Worm (Caenorhabditis elegans) whole organism, young adult: Measurements from ENCODE around the gene Y77E11A.23.

ENCODE experiments used
- B0035.1 ChIP-seq: sonication (generic microtip); optimal IDR thresholded peaks from 2 replicates; lab custom pipeline; 2016; ENCODE audit warnings: missing genetic modification characterization, mild to moderate bottlenecking, missing compliant biosample characterization, missing genotype, missing genetic modification reagents
- B0261.1 ChIP-seq: sonication (generic microtip); optimal IDR thresholded peaks from 2 replicates; lab custom pipeline; 2016; ENCODE audit warnings: mild to moderate bottlenecking, missing genetic modification characterization, moderate library complexity, missing compliant biosample characterization
- B0336.3 ChIP-seq: fragments of 200-800 bp; sonication (Bioruptor generic); IDR thresholded peaks from 2 replicates; pipeline ENCODE4 v1.3.6; 2022; ENCODE audit warnings: missing genetic modification characterization, missing compliant biosample characterization
- C06A6.2 ChIP-seq: fragments of 200-800 bp; sonication (Bioruptor generic); conservative IDR thresholded peaks from 2 replicates; pipeline ENCODE4 v1.3.6; 2022; ENCODE audit warnings: missing genetic modification characterization, missing compliant biosample characterization
- C17E4.6 ChIP-seq: fragments of 200-800 bp; sonication (Bioruptor generic); IDR thresholded peaks from 2 replicates; pipeline ENCODE4 v1.3.6; 2022; ENCODE audit warnings: missing genetic modification reagents, missing genetic modification characterization, missing compliant biosample characterization
- F23B12.7 ChIP-seq: sonication (generic microtip); optimal IDR thresholded peaks from 2 replicates; lab custom pipeline; 2017; ENCODE audit warnings: missing genetic modification characterization, mild to moderate bottlenecking, missing compliant biosample characterization, antibody characterized with exemption, moderate library complexity; ENCODE audit not compliant: insufficient read depth
- F33H1.4 ChIP-seq: fragments of 200-800 bp; sonication (Bioruptor generic); IDR thresholded peaks from 2 replicates; pipeline ENCODE4 v1.3.6; 2022; ENCODE audit warnings: missing genetic modification reagents, missing genetic modification characterization, missing compliant biosample characterization
- F55B11.4 ChIP-seq: sonication (generic microtip); optimal IDR thresholded peaks from 2 replicates; lab custom pipeline; 2016; ENCODE audit warnings: missing compliant biosample characterization, missing genetic modification characterization, borderline replicate concordance; ENCODE audit not compliant: insufficient read depth
- F57A8.1 ChIP-seq: fragments of 200-800 bp; sonication (Bioruptor generic); optimal IDR thresholded peaks from 2 replicates; lab custom pipeline; 2018; ENCODE audit warnings: mild to moderate bottlenecking, missing genetic modification characterization, moderate library complexity, missing compliant biosample characterization
- K12H6.12 ChIP-seq: fragments of 200-800 bp; sonication (Bioruptor generic); optimal IDR thresholded peaks from 2 replicates; lab custom pipeline; 2018; ENCODE audit warnings: mild to moderate bottlenecking, missing genetic modification characterization, missing compliant biosample characterization
- Y56A3A.18 ChIP-seq: fragments of 200-800 bp; sonication (Bioruptor generic); IDR thresholded peaks from 2 replicates; pipeline ENCODE4 v1.3.6; 2022; ENCODE audit warnings: missing genetic modification reagents, missing genetic modification characterization, missing compliant biosample characterization
- Y67H2A.10 ChIP-seq: fragments of 200-800 bp; sonication (Bioruptor generic); conservative IDR thresholded peaks from 2 replicates; pipeline ENCODE4 v1.3.6; 2022; ENCODE audit warnings: missing genetic modification reagents, missing genetic modification characterization, missing compliant biosample characterization
- Y79H2A.3 ChIP-seq: fragments of 200-800 bp; sonication (Bioruptor generic); conservative IDR thresholded peaks from 2 replicates; pipeline ENCODE4 v1.3.6; 2022; ENCODE audit warnings: missing genetic modification reagents, missing genetic modification characterization, missing compliant biosample characterization
- Y95B8A.8 ChIP-seq: fragments of 200-800 bp; sonication (Bioruptor generic); IDR thresholded peaks from 2 replicates; pipeline ENCODE4 v1.3.6; 2022; ENCODE audit warnings: missing genetic modification reagents, missing genetic modification characterization, missing compliant biosample characterization
- akir-1 ChIP-seq: fragments of 200-800 bp; sonication (Bioruptor generic); optimal IDR thresholded peaks from 2 replicates; lab custom pipeline; 2018; ENCODE audit warnings: mild to moderate bottlenecking, missing genetic modification characterization, moderate library complexity, missing compliant biosample characterization
- atf-7 ChIP-seq: sonication (generic microtip); optimal IDR thresholded peaks from 2 replicates; lab custom pipeline; 2017; ENCODE audit warnings: mild to moderate bottlenecking, missing genetic modification characterization, missing compliant biosample characterization
- attf-3 ChIP-seq: fragments of 200-800 bp; sonication (Bioruptor generic); conservative IDR thresholded peaks from 2 replicates; pipeline ENCODE4 v1.3.6; 2022; ENCODE audit warnings: missing genetic modification reagents, missing genetic modification characterization, missing compliant biosample characterization
- bed-2 ChIP-seq: fragments of 200-800 bp; sonication (Bioruptor generic); IDR thresholded peaks from 2 replicates; pipeline ENCODE4 v1.3.6; 2022; ENCODE audit warnings: missing genetic modification reagents, missing genetic modification characterization, missing compliant biosample characterization
- cebp-1 ChIP-seq, 2 experiments: fragments of 200-800 bp in 1 of 2; sonication (Bioruptor generic) in 1 of 2; sonication (generic microtip) in 1 of 2; IDR thresholded peaks in 1 of 2; optimal IDR thresholded peaks in 1 of 2; 2 replicates each; pipeline versions ENCODE4 v1.3.6 to Lab custom; 2017 to 2022; ENCODE audit warnings: missing compliant biosample characterization in 2 of 2, missing genetic modification characterization in 2 of 2, mild to moderate bottlenecking in 1 of 2, missing genetic modification reagents in 1 of 2, moderate library complexity in 1 of 2
- ceh-79 ChIP-seq: sonication (generic microtip); optimal IDR thresholded peaks from 2 replicates; lab custom pipeline; 2017; ENCODE audit warnings: mild to moderate bottlenecking, missing genetic modification characterization, missing compliant biosample characterization
- die-1 ChIP-seq: sonication (generic microtip); optimal IDR thresholded peaks from 2 replicates; lab custom pipeline; 2016; ENCODE audit warnings: missing genotype, mild to moderate bottlenecking, missing genetic modification characterization, missing compliant biosample characterization
- dpff-1 ChIP-seq: sonication (generic microtip); optimal IDR thresholded peaks from 2 replicates; lab custom pipeline; 2017; ENCODE audit warnings: mild to moderate bottlenecking, missing genetic modification characterization, missing compliant biosample characterization
- efl-1 ChIP-seq: fragments of 150-350 bp; optimal IDR thresholded peaks from 2 replicates; lab custom pipeline; 2014; ENCODE audit warnings: missing biosample characterization, missing genetic modification reagents, missing genetic modification characterization
- egl-18 ChIP-seq: fragments of 200-800 bp; sonication (Bioruptor generic); IDR thresholded peaks from 2 replicates; pipeline ENCODE4 v1.3.6; 2022; ENCODE audit warnings: missing genetic modification reagents, missing genetic modification characterization, missing compliant biosample characterization
- egl-44 ChIP-seq: fragments of 200-800 bp; sonication (Bioruptor generic); IDR thresholded peaks from 2 replicates; pipeline ENCODE4 v1.3.6; 2022; ENCODE audit warnings: missing genetic modification reagents, missing genetic modification characterization, missing compliant biosample characterization
- ets-4 ChIP-seq: fragments of 200-800 bp; sonication (Bioruptor generic); optimal IDR thresholded peaks from 2 replicates; lab custom pipeline; 2018; ENCODE audit warnings: mild to moderate bottlenecking, missing genetic modification characterization, missing compliant biosample characterization
- hmg-1.2 ChIP-seq: fragments of 200-800 bp; sonication (Bioruptor generic); IDR thresholded peaks from 2 replicates; pipeline ENCODE4 v1.3.6; 2022; ENCODE audit warnings: missing genetic modification reagents, missing genetic modification characterization, missing compliant biosample characterization
- let-526 ChIP-seq: fragments of 200-800 bp; sonication (Bioruptor generic); IDR thresholded peaks from 2 replicates; pipeline ENCODE4 v1.3.6; 2022; ENCODE audit warnings: missing genetic modification reagents, missing genetic modification characterization, missing compliant biosample characterization
- lin-26 ChIP-seq: fragments of 200-800 bp; sonication (Bioruptor generic); IDR thresholded peaks from 2 replicates; pipeline ENCODE4 v1.3.6; 2022; ENCODE audit warnings: missing genetic modification reagents, missing genetic modification characterization, missing compliant biosample characterization
- lsy-27 ChIP-seq: sonication (generic microtip); optimal IDR thresholded peaks from 2 replicates; lab custom pipeline; 2017; ENCODE audit warnings: missing genetic modification characterization, mild to moderate bottlenecking, missing compliant biosample characterization, antibody characterized with exemption, missing genotype, borderline replicate concordance; ENCODE audit not compliant: insufficient read depth
- madf-3 ChIP-seq: fragments of 200-800 bp; sonication (Bioruptor generic); IDR thresholded peaks from 2 replicates; pipeline ENCODE4 v1.3.6; 2022; ENCODE audit warnings: missing genetic modification reagents, missing genetic modification characterization, missing compliant biosample characterization
- madf-6 ChIP-seq: fragments of 200-800 bp; sonication (Bioruptor generic); IDR thresholded peaks from 2 replicates; pipeline ENCODE4 v1.3.6; 2022; ENCODE audit warnings: missing genetic modification reagents, missing genetic modification characterization, missing compliant biosample characterization
- mcd-1 ChIP-seq: fragments of 200-800 bp; sonication (Bioruptor generic); IDR thresholded peaks from 2 replicates; pipeline ENCODE4 v1.3.6; 2022; ENCODE audit warnings: missing genetic modification reagents, missing genetic modification characterization, missing compliant biosample characterization
- mel-28 ChIP-seq: sonication (generic microtip); optimal IDR thresholded peaks from 2 replicates; lab custom pipeline; 2016; ENCODE audit warnings: borderline replicate concordance, mild to moderate bottlenecking, missing genetic modification characterization, missing compliant biosample characterization
- mxl-1 ChIP-seq: sonication (generic microtip); optimal IDR thresholded peaks from 2 replicates; lab custom pipeline; 2016; ENCODE audit warnings: missing genetic modification characterization, missing compliant biosample characterization
- nhr-120 ChIP-seq: fragments of 200-800 bp; sonication (Bioruptor generic); IDR thresholded peaks from 2 replicates; pipeline ENCODE4 v1.3.6; 2022; ENCODE audit warnings: missing genetic modification characterization, missing compliant biosample characterization
- pha-4 ChIP-seq: fragments of 150-350 bp; sonication (generic microtip); optimal IDR thresholded peaks from 2 replicates; lab custom pipeline; 2014; ENCODE audit warnings: missing biosample characterization, missing genetic modification reagents, missing genetic modification characterization
- rcor-1 ChIP-seq: fragments of 200-800 bp; sonication (Bioruptor generic); IDR thresholded peaks from 2 replicates; pipeline ENCODE4 v1.3.6; 2022; ENCODE audit warnings: missing genetic modification reagents, missing genetic modification characterization, missing compliant biosample characterization
- sdz-38 ChIP-seq: sonication (generic microtip); optimal IDR thresholded peaks from 2 replicates; lab custom pipeline; 2016; ENCODE audit warnings: missing genotype, missing genetic modification characterization, missing compliant biosample characterization
- sea-2 ChIP-seq: fragments of 200-800 bp; sonication (Bioruptor generic); IDR thresholded peaks from 2 replicates; pipeline ENCODE4 v1.3.6; 2022; ENCODE audit warnings: missing genetic modification characterization, missing compliant biosample characterization
- snpc-3.4 ChIP-seq: sonication (generic microtip); optimal IDR thresholded peaks from 2 replicates; lab custom pipeline; 2017; ENCODE audit warnings: missing genetic modification characterization, mild to moderate bottlenecking, missing compliant biosample characterization, antibody characterized with exemption, moderate library complexity, missing genotype, missing genetic modification reagents
- somi-1 ChIP-seq: fragments of 200-800 bp; sonication (Bioruptor generic); optimal IDR thresholded peaks from 2 replicates; lab custom pipeline; 2018; ENCODE audit warnings: mild to moderate bottlenecking, missing genetic modification characterization, missing compliant biosample characterization
- unc-130 ChIP-seq: sonication (generic microtip); optimal IDR thresholded peaks from 2 replicates; lab custom pipeline; 2016; ENCODE audit warnings: missing genetic modification reagents, missing genetic modification characterization, missing compliant biosample characterization
- xnd-1 ChIP-seq: sonication (generic microtip); optimal IDR thresholded peaks from 2 replicates; lab custom pipeline; 2016; ENCODE audit warnings: missing genotype, missing genetic modification reagents, missing genetic modification characterization, missing compliant biosample characterization
- ztf-18 ChIP-seq: sonication (generic microtip); optimal IDR thresholded peaks from 2 replicates; lab custom pipeline; 2016; ENCODE audit warnings: missing genotype, mild to moderate bottlenecking, missing genetic modification characterization, missing compliant biosample characterization
- ztf-3 ChIP-seq: fragments of 200-800 bp; sonication (Bioruptor generic); optimal IDR thresholded peaks from 2 replicates; lab custom pipeline; 2018; ENCODE audit warnings: mild to moderate bottlenecking, missing genetic modification characterization, missing compliant biosample characterization

Y77E11A.23 gene

ce11 chrIV:1434554-1435089, 4.5 kb upstream of the Y77E11A.23 start, which contains the start of gene clp-6:
clp-6 (minus strand) TSS chrIV:1435039.
- TF ChIP-seq bed-2 (no peak), F33H1.4 (GFP tag; lab: Robert Waterston, UW) (no peak), B0336.3 (GFP tag; lab: Robert Waterston, UW) (no peak), attf-3 (GFP tag; lab: Robert Waterston, UW) (no peak), mcd-1 (no peak), pha-4 (tag; lab: Kevin White, UChicago) (no peak), somi-1 (GFP tag; lab: Kevin White, UChicago) (no peak), F55B11.4 (tag; lab: Kevin White, UChicago) (no peak), dpff-1 (tag; lab: Kevin White, UChicago) (no peak), mxl-1 (tag; lab: Kevin White, UChicago) (no peak), C17E4.6 (no peak), K12H6.12 (tag; lab: Kevin White, UChicago) (no peak), sdz-38 (tag; lab: Kevin White, UChicago) (no peak), Y56A3A.18 (GFP tag; lab: Robert Waterston, UW) (no peak), atf-7 (tag; lab: Kevin White, UChicago) (no peak)

ce11 chrIV:1433978-1434377, 3.8 kb upstream of the Y77E11A.23 start:
- TF ChIP-seq ztf-3 (GFP tag; lab: Kevin White, UChicago), result no peak
- TF ChIP-seq lsy-27 (tag; lab: Kevin White, UChicago), result no peak
- no peak for TF ChIP-seq B0035.1
- no peak for TF ChIP-seq nhr-120
- no peak for TF ChIP-seq hmg-1.2 (GFP tag; lab: Robert Waterston, UW)
- TF ChIP-seq snpc-3.4, result no peak
- TF ChIP-seq egl-44 (GFP tag; lab: Robert Waterston, UW), result no peak
- TF ChIP-seq die-1 (tag; lab: Kevin White, UChicago), result no peak
- no peak for TF ChIP-seq xnd-1 (tag; lab: Kevin White, UChicago)
- TF ChIP-seq unc-130 (GFP tag; lab: Kevin White, UChicago), result no peak
- TF ChIP-seq ztf-18 (tag; lab: Kevin White, UChicago), result no peak
- TF ChIP-seq ets-4, result no peak
- no peak for TF ChIP-seq let-526 (GFP tag; lab: Robert Waterston, UW)
- no peak for TF ChIP-seq madf-6 (GFP tag; lab: Robert Waterston, UW)
- no peak for TF ChIP-seq egl-18 (GFP tag; lab: Robert Waterston, UW)
- TF ChIP-seq bed-2, result no peak

- TF ChIP-seq F57A8.1 (GFP tag; lab: Kevin White, UChicago) (no peak), Y79H2A.3 (GFP tag; lab: Robert Waterston, UW) (no peak), B0261.1 (no peak), efl-1 (GFP tag; lab: Kevin White, UChicago) (no peak), mel-28 (tag; lab: Kevin White, UChicago) (no peak), atf-7 (tag; lab: Kevin White, UChicago) (no peak), akir-1 (GFP tag; lab: Kevin White, UChicago) (no peak), C06A6.2 (GFP tag; lab: Robert Waterston, UW) (no peak), rcor-1 (no peak), hmg-1.2 (GFP tag; lab: Robert Waterston, UW) (no peak), unc-130 (GFP tag; lab: Kevin White, UChicago) (no peak), ceh-79 (tag; lab: Kevin White, UChicago) (no peak), lin-26 (GFP tag; lab: Robert Waterston, UW) (no peak), cebp-1 (GFP tag; IDR thresholded peaks at IDR 0.05; lab: Robert Waterston, UW) (no peak), cebp-1 (tag; optimal IDR thresholded peaks at IDR 0.05; lab: Kevin White, UChicago) (no peak), F23B12.7 (tag; lab: Kevin White, UChicago) (no peak), Y67H2A.10 (GFP tag; lab: Robert Waterston, UW) (no peak), sea-2 (GFP tag; lab: Robert Waterston, UW) (no peak), Y95B8A.8 (no peak), madf-3 (GFP tag; lab: Robert Waterston, UW) (no peak), Y56A3A.18 (GFP tag; lab: Robert Waterston, UW) (no peak)
Observed at ce11 chrIV:1427283-1427682, 2.9 kb downstream of the Y77E11A.23 start, which contains the start of gene clec-171. clec-171 (minus strand) TSS chrIV:1427383.
